Worm (Caenorhabditis elegans) whole organism, L4 larva: ENCODE measurements around the gene dmsr-10.

Experiments used
- D1046.2 ChIP-seq: fragments of 200-800 bp; sonication (Bioruptor generic); IDR thresholded peaks from 2 replicates; pipeline ENCODE4 v1.3.6; 2022; ENCODE audit warnings: missing genetic modification characterization, missing compliant biosample characterization
- ZK546.5 ChIP-seq, 2 experiments: sonication (generic microtip); optimal IDR thresholded peaks; 2 replicates each; lab custom pipeline; 2017; ENCODE audit warnings: missing biosample characterization in 2 of 2, missing genetic modification characterization in 2 of 2
- hlh-30 ChIP-seq: sonication (generic microtip); optimal IDR thresholded peaks from 2 replicates; lab custom pipeline; 2017; ENCODE audit warnings: antibody characterized with exemption, mild to moderate bottlenecking, missing genetic modification characterization, missing compliant biosample characterization; ENCODE audit not compliant: insufficient read depth
- lin-1 ChIP-seq: fragments of 200-800 bp; sonication (Bioruptor generic); IDR thresholded peaks from 2 replicates; pipeline ENCODE4 v1.3.6; 2022; ENCODE audit warnings: missing genetic modification reagents, missing genetic modification characterization, missing compliant biosample characterization
- lir-3 ChIP-seq: sonication (generic microtip); optimal IDR thresholded peaks from 2 replicates; lab custom pipeline; 2016; ENCODE audit warnings: mild to moderate bottlenecking, missing genetic modification characterization, missing compliant biosample characterization
- mep-1 ChIP-seq: fragments of 150-350 bp; sonication (generic microtip); optimal IDR thresholded peaks from 3 replicates; lab custom pipeline; 2014; ENCODE audit warnings: missing biosample characterization, missing genetic modification characterization
- nhr-42 ChIP-seq: fragments of 200-800 bp; sonication (Bioruptor generic); IDR thresholded peaks from 2 replicates; pipeline ENCODE4 v1.3.6; 2022; ENCODE audit warnings: missing genetic modification characterization, missing compliant biosample characterization
- nhr-77 ChIP-seq: fragments of 150-350 bp; optimal IDR thresholded peaks from 2 replicates; lab custom pipeline; 2014; ENCODE audit warnings: missing biosample characterization, missing genetic modification characterization
- saeg-2 ChIP-seq: fragments of 200-800 bp; sonication (Bioruptor generic); IDR thresholded peaks from 2 replicates; pipeline ENCODE4 v1.3.6; 2022; ENCODE audit warnings: missing genetic modification reagents, missing genetic modification characterization, missing compliant biosample characterization
- ztf-11 ChIP-seq: fragments of 150-350 bp; optimal IDR thresholded peaks from 2 replicates; lab custom pipeline; 2014; ENCODE audit warnings: missing biosample characterization, missing genetic modification characterization

ce11 chrV:6810091-6810490 lies 8.3 kb upstream of the dmsr-10 start:
- TF ChIP-seq ZK546.5 (tag; optimal IDR thresholded peaks at IDR 0.05; lab: Kevin White, UChicago) = no peak
- no peak for TF ChIP-seq mep-1 (tag; lab: Kevin White, UChicago)
- TF ChIP-seq hlh-30 (tag; lab: Kevin White, UChicago) = no peak
- TF ChIP-seq lin-1 (GFP tag; lab: Robert Waterston, UW) = no peak
- TF ChIP-seq D1046.2 = no peak
- no peak for TF ChIP-seq nhr-77
- TF ChIP-seq saeg-2 (GFP tag; lab: Robert Waterston, UW) = no peak
- TF ChIP-seq ztf-11 (tag; lab: Kevin White, UChicago) = no peak
- no peak for TF ChIP-seq lir-3 (tag; lab: Kevin White, UChicago)
- TF ChIP-seq nhr-42 (GFP tag; lab: Robert Waterston, UW) = no peak
